Fruit fly (Drosophila melanogaster): ENCODE results near the gene Dis3l2.
A peak's percentile ranks its signal among the peaks of the same experiment; 100 is the strongest.

The Dis3l2 gene

DNA sequence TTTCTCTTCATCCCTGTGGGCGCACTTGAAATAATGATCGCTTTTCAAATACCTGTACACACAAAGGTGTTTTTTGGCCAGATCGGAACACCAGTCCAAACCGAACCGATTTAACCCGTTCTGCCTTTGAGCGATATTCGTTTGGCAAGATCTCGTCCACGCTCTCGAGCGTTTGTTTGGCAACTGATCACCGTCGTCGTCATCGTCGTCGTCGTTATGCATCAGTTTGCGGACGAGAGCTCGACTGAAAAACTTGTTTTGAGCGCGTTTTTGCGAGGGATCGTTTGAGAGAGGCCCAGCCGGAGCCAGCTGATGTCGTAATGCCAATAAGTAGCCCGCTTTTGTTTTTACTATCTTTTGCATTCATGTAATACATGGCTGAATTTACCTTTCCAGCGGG lies 34.1 kb upstream of the Dis3l2 start:
- TF ChIP-seq Sp1 (GFP tag; optimal IDR thresholded peaks at IDR 0.05) (peak; percentile 5), Rel (GFP tag; optimal IDR thresholded peaks at IDR 0.05) (no peak), Rel (tag; optimal IDR thresholded peaks at IDR 0.05) (no peak), br (GFP tag; optimal IDR thresholded peaks at IDR 0.05) (no peak), HLH106 (tag; optimal IDR thresholded peaks at IDR 0.05) (no peak), OdsH (GFP tag; optimal IDR thresholded peaks at IDR 0.05) (no peak), Hr83 (GFP tag; optimal IDR thresholded peaks at IDR 0.05; ENCODE audit: poor library complexity, severe bottlenecking) (peak; percentile 37), Jra (GFP tag; optimal IDR thresholded peaks at IDR 0.05) (peak; percentile 25), psq (GFP tag; optimal IDR thresholded peaks at IDR 0.05) (peak; percentile 13), Dif (GFP tag; optimal IDR thresholded peaks at IDR 0.05; ENCODE audit: partially characterized antibody) (peak; percentile 79), Vsx2 (GFP tag; optimal IDR thresholded peaks at IDR 0.05; ENCODE audit: partially characterized antibody) (peak; percentile 53), rgr (GFP tag; optimal IDR thresholded peaks at IDR 0.05) (no peak), usp (GFP tag; optimal IDR thresholded peaks at IDR 0.05) (no peak), sage (GFP tag; optimal IDR thresholded peaks at IDR 0.05) (no peak), dl (GFP tag; optimal IDR thresholded peaks at IDR 0.05; ENCODE audit: insufficient read depth in 1 of 2, partially characterized antibody in 2 of 2) (peak in 1 of 2 experiments; percentile 34), N (GFP tag; optimal IDR thresholded peaks at IDR 0.05) (no peak), ey (GFP tag; optimal IDR thresholded peaks at IDR 0.05) (no peak)

DNA sequence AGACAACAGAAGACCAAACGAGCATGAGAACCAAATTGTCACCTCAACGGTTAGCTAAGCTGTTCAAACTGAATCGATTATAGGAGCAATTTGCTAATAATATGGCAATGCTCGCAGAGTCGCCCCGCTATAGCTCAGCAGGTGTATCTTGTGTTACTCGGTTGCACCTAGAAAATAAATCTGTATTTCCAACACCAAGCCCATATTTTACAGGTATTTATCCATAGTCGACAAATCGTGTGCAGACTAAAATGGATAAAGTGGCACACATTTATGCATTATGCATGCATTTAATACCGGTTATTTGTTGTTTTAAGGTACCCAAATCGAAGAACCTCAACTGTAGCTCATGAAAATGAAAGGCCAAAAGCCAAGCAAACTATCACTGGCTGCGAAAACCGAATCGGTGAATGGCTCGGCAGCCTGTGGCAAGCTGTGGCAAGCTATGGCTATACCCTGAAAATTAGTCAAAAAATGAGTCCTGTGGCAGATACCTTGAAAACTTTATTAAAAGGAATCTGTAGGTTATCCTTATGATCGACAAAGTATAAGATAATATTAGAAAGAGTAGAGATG lies 33.5 kb upstream of the Dis3l2 start, which contains the start of gene Vdup1:
Vdup1 (minus strand) TSS at position 51 of the 576 bp plus-strand sequence.
- TF ChIP-seq Myc (optimal IDR thresholded peaks at IDR 0.05) (no peak), Rel (GFP tag; optimal IDR thresholded peaks at IDR 0.05) (no peak), Rel (tag; optimal IDR thresholded peaks at IDR 0.05) (no peak), Jra (GFP tag; optimal IDR thresholded peaks at IDR 0.05) (no peak), Hnf4 (GFP tag; optimal IDR thresholded peaks at IDR 0.05) (no peak), CrebA (GFP tag; optimal IDR thresholded peaks at IDR 0.05; ENCODE audit: borderline replicate concordance) (no peak), Sp1 (GFP tag; optimal IDR thresholded peaks at IDR 0.05) (no peak), Hr83 (GFP tag; optimal IDR thresholded peaks at IDR 0.05; ENCODE audit: poor library complexity, severe bottlenecking) (no peak), usp (GFP tag; optimal IDR thresholded peaks at IDR 0.05) (no peak), dsf (GFP tag; optimal IDR thresholded peaks at IDR 0.05; ENCODE audit: borderline replicate concordance) (no peak), HLH106 (tag; optimal IDR thresholded peaks at IDR 0.05) (no peak), dmrt93B (GFP tag; optimal IDR thresholded peaks at IDR 0.05) (no peak), ey (GFP tag; optimal IDR thresholded peaks at IDR 0.05) (no peak), Mio (GFP tag; optimal IDR thresholded peaks at IDR 0.05) (no peak), sage (GFP tag; optimal IDR thresholded peaks at IDR 0.05) (no peak), GATAd (GFP tag; optimal IDR thresholded peaks at IDR 0.05) (no peak), psq (GFP tag; optimal IDR thresholded peaks at IDR 0.05) (no peak)

DNA sequence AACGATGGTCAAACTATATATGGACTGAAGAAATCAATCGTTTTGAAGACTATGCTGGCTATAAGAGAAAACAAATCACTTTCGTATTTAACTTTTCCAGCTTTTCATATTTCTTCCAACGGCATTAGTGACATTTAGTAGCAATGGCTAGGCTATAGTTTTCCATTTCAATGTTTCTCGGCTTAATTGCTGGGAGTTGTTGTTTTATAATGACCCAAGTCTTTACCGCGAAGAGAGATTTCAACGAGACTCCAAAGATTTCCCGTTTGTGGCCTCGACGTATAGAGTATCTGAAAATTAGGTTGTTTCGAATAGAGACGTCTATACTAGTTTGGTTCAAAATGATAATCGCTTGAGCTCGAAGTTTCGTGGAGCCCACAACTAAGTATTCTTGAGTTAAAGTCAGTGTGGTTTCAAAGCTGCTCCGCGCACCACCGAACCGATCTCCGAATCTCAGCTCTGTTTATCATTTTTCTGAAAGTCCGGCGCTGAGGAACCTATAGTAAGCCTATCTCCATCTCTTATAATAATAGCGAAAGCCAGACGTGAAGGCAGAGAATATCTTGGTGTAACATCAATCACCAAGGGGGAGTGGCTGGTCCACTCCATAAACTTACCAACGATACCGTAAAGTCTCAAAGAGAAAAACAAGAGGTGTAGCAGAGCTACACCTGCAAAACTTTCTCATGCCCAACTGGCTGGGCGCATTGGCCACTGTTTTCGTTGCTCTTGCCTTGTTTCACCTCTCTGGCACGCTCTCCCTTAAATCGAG lies 32.8 kb upstream of the Dis3l2 start, which contains the start of gene CG13875:
CG13875 (plus strand) TSS at position 434 of the 772 bp plus-strand sequence.
- TF ChIP-seq CG32264 (GFP tag; optimal IDR thresholded peaks at IDR 0.05) (no peak), foxo (GFP tag; optimal IDR thresholded peaks at IDR 0.05) (no peak), dl (GFP tag; optimal IDR thresholded peaks at IDR 0.05; ENCODE audit: insufficient read depth in 1 of 2, partially characterized antibody in 2 of 2) (peak; percentile 49 to 77), Dif (GFP tag; optimal IDR thresholded peaks at IDR 0.05; ENCODE audit: partially characterized antibody) (peak; percentile 88), brk (GFP tag; optimal IDR thresholded peaks at IDR 0.05) (no peak), Hnf4 (GFP tag; optimal IDR thresholded peaks at IDR 0.05) (no peak), jim (GFP tag; optimal IDR thresholded peaks at IDR 0.05) (no peak), psq (GFP tag; optimal IDR thresholded peaks at IDR 0.05) (no peak)

DNA sequence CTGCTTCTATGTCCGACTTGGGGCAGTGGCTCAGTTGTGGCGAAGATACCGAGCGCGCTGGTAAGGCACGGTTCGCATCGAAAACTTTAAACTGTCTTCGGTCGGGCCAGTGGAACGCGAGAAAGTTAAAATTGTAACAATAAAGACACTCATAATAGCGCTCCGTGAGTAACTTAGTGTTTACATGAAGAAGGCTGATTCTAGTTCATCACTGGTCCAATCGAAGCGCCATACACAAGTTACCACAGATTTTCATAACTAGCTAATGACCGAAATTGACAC lies 32.3 kb upstream of the Dis3l2 start:
- peak; percentile 13 for TF ChIP-seq Hr83 (GFP tag; optimal IDR thresholded peaks at IDR 0.05; ENCODE audit: poor library complexity, severe bottlenecking)
- TF ChIP-seq dsf (GFP tag; optimal IDR thresholded peaks at IDR 0.05; ENCODE audit: borderline replicate concordance): no peak
- TF ChIP-seq lola (GFP tag; optimal IDR thresholded peaks at IDR 0.05): no peak
- no peak for TF ChIP-seq Dif (GFP tag; optimal IDR thresholded peaks at IDR 0.05; ENCODE audit: partially characterized antibody)
- TF ChIP-seq HLH106 (tag; optimal IDR thresholded peaks at IDR 0.05): no peak
